Worm (Caenorhabditis elegans): ENCODE data around the gene sre-50.
"Not testable (repeated sequence)": the region's sequence is repeated elsewhere in the genome, so short reads cannot be mapped to it uniquely, and the experiment has no call there.

The sre-50 gene

DNA sequence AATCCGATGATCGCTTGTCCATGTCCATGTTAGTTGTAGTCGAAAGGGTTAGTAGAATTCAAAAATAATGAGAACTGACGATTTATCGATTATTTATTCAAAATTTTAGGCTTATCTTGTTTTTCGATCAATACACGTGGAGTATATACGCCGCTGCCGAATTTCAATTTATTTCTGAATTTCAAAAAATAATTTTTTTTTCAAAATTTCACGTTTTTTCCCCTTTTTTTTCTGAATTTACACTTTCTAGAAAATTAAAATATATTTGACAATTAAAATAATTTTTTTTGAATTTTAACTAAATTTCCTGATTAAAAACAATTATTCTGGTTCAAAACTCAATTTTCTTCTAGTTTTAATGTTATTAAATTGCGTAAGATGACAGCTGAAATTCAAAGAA lies 971 bp upstream of the sre-50 start, which contains the start of gene C50E10.1:
Gene C50E10.1 (minus strand): TSS at position 101 of the 400 bp plus-strand sequence.
- no peak for TF ChIP-seq mls-2 (tag; optimal IDR thresholded peaks at IDR 0.05)

DNA sequence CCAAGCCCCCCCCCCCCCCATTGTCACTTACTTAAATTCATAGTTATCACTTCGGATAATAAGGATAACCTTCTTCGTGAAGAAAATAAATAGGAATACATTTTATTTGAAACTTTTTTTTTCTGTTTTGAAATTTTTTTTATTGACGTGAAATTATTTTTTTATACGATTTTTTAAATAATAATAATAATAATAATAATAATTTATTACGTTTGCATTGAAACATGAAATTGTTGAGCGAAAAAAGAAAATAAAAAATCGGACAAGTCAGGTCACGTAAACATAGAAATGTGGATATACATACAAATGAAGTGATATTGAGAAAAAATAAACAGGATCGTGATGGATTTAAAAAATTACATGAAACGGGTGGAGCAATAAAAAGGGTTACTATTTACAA lies 6.3 kb downstream of the sre-50 start, which contains the start of gene C50E10.2:
Gene C50E10.2 (minus strand): TSS at position 101 of the 400 bp plus-strand sequence.
- TF ChIP-seq hlh-1 (tag; optimal IDR thresholded peaks at IDR 0.05) (no peak), nhr-76 (tag; optimal IDR thresholded peaks at IDR 0.05) (no peak)

DNA sequence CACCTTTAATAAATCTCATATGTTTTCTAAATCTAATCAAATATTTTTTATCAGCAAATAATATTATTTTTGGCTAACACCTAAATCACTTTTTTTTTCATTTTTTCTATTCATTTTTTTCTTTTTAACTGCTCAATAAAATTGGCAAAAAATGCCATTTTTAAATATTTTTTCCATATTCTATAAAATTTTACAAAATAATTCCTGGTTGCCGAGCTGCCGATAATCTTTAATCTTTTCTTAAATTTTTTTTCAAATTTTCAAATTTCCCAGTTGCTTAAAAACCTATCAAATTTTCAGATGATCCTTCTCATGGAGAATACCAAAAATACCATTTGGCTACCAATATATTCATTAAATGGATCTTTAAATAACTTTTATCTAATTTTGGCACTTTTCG lies 8.2 kb downstream of the sre-50 start, which contains the start of gene sre-51:
Gene sre-51 (plus strand): TSS at position 301 of the 400 bp plus-strand sequence.
- TF ChIP-seq mep-1 (tag; optimal IDR thresholded peaks at IDR 0.05) = no peak
- TF ChIP-seq unc-39 (tag; optimal IDR thresholded peaks at IDR 0.05) = no peak
- no peak for TF ChIP-seq drap-1 (GFP tag; optimal IDR thresholded peaks at IDR 0.05)
- no peak for TF ChIP-seq pha-4 (tag; optimal IDR thresholded peaks at IDR 0.05)
- no peak for TF ChIP-seq mab-5 (tag; optimal IDR thresholded peaks at IDR 0.05)
- TF ChIP-seq bed-3 (GFP tag; optimal IDR thresholded peaks at IDR 0.05) = no peak
- no peak for TF ChIP-seq nhr-2 (tag; optimal IDR thresholded peaks at IDR 0.05)
- no peak for TF ChIP-seq ceh-83 (GFP tag; optimal IDR thresholded peaks at IDR 0.05)
- TF ChIP-seq zip-8 (tag; optimal IDR thresholded peaks at IDR 0.05) = no peak
- no peak for TF ChIP-seq nhr-237 (tag; optimal IDR thresholded peaks at IDR 0.05)
- TF ChIP-seq lin-32 (GFP tag; optimal IDR thresholded peaks at IDR 0.05) = no peak
- TF ChIP-seq ces-1 (GFP tag; optimal IDR thresholded peaks at IDR 0.05) = no peak
- TF ChIP-seq sptf-1 (tag; optimal IDR thresholded peaks at IDR 0.05) = no peak
- TF ChIP-seq ceh-39 (tag; optimal IDR thresholded peaks at IDR 0.05) = no peak

DNA sequence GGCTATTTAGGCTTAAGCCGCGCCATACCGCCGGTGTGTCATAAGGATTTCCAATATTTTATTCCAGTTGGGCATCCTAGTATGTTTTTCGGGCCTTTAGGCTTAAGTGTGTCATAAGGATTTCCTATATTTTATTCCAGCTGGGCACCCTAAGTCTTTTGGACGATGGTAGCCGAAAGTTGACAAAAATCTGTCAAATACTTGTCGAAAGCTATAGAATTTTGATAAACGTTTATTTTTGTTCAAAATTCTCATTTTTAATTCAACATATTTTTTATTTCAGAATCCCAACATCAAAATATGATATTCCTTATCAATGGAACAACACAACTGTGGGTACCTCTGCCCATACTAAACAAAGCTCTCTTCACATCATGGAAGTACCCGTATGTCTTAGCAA lies 15.2 kb downstream of the sre-50 start, which contains the start of gene sre-49:
Gene sre-49 (plus strand): TSS at position 301 of the 400 bp plus-strand sequence.
- not testable (repeated sequence) for TF ChIP-seq snpc-4, nhr-28, cnd-1 (tag; optimal IDR thresholded peaks at IDR 0.05)

DNA sequence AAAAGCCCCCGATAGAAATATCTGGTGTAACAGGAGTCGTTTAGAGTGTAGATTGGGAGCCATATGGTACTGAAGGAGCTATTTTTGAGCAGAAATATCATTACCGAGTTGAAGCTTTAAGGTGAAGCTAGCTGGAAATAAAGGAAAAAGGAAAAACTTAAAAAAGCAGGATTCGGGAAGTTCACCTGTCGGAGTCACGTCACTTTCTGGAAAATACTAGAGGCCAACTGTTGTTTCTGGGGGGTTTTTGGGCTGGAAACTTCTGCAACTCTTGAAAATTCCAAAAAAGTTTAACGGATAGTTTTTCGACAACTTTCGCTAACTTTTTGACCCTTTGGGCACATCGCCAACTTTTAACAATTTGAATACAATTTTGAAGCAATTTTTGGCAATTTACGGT lies 20.0 kb downstream of the sre-50 start, which contains the start of gene sre-53:
Gene sre-53 (minus strand): TSS at position 101 of the 400 bp plus-strand sequence.
- TF ChIP-seq unc-39 (tag; optimal IDR thresholded peaks at IDR 0.05) = no peak
- TF ChIP-seq sptf-1 (tag; optimal IDR thresholded peaks at IDR 0.05) = no peak
- no peak for TF ChIP-seq snpc-4 (tag; optimal IDR thresholded peaks at IDR 0.05)
- TF ChIP-seq unc-62 (GFP tag; optimal IDR thresholded peaks at IDR 0.05) = no peak
- no peak for TF ChIP-seq tbx-8 (GFP tag; optimal IDR thresholded peaks at IDR 0.05)
- TF ChIP-seq ham-2 (GFP tag; optimal IDR thresholded peaks at IDR 0.05) = no peak
- no peak for TF ChIP-seq blmp-1 (tag; optimal IDR thresholded peaks at IDR 0.05)
- no peak for TF ChIP-seq flh-1 (GFP tag; optimal IDR thresholded peaks at IDR 0.05)
- TF ChIP-seq ceh-43 (GFP tag; optimal IDR thresholded peaks at IDR 0.05) = no peak

DNA sequence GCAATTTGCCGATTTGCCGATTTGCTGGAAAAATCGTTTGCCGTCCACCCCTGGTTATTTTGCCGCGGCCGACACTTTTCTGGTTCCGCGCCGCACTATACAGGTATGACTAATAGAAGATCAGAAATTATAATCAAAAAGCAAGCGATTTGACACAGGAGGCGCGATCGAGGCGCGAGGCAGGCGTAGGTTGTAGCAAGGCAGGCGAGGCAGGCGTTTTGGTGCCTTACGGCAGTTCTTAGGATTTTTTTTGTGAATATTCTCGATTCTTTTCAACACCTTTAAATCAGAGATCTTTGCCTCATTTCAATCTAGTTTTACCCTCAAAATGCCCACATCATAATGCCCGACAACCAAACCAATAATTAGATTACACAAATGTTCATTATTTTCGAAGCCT lies 20.8 kb downstream of the sre-50 start, which contains the start of gene sre-56:
Gene sre-56 (plus strand): TSS at position 301 of the 400 bp plus-strand sequence.
- no peak for TF ChIP-seq ham-2 (GFP tag; optimal IDR thresholded peaks at IDR 0.05)
- no peak for TF ChIP-seq elt-1 (tag; optimal IDR thresholded peaks at IDR 0.05; ENCODE audit: borderline replicate concordance, insufficient read depth)

DNA sequence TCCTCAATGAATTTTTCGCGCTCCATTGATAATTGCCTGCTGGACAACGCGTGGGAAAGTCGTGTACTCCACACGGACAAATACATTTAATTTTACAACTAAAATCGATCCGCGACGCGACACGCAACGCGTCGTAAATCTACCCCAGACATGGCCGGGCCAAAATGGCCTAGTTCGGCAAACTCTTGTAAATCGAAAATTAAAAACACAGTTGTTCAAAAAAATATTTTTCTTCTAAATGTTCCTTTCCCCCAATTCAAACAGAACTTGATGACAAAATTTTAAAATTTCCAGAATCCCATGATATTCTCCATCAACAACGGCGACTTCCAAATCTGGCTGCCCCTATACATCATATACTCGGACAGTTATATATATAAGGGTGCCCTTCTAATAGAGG lies 25.7 kb downstream of the sre-50 start, which contains the start of gene sre-55:
Gene sre-55 (plus strand): TSS at position 301 of the 400 bp plus-strand sequence.
- TF ChIP-seq flh-1 (GFP tag; optimal IDR thresholded peaks at IDR 0.05) (no peak), hlh-1 (tag; optimal IDR thresholded peaks at IDR 0.05) (no peak)

DNA sequence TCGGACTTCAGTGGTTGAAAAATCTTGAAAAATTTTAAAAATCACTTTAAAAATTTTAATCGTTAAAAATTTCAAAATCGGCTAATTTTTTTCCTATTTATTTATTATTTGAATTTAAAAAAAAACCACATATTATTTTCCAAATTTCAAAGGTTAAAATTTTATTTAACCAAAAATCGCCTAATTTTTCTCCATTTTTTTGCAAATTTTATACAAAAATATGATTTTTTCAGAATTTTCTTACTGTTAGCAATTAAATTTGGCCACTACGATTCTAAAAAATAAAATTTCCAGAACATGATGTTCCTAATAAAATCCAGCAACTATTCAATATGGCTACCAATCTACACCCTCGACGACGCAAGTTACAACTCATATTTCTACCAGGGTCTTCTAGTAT lies 29.3 kb downstream of the sre-50 start, which contains the start of gene sre-54:
Gene sre-54 (plus strand): TSS at position 301 of the 400 bp plus-strand sequence.
- TF ChIP-seq sptf-1 (tag; optimal IDR thresholded peaks at IDR 0.05) (no peak), flh-1 (GFP tag; optimal IDR thresholded peaks at IDR 0.05) (no peak), tbx-8 (GFP tag; optimal IDR thresholded peaks at IDR 0.05) (no peak), mls-2 (tag; optimal IDR thresholded peaks at IDR 0.05) (no peak), bed-3 (GFP tag; optimal IDR thresholded peaks at IDR 0.05) (no peak), nhr-12 (tag; optimal IDR thresholded peaks at IDR 0.05) (no peak), ces-1 (GFP tag; optimal IDR thresholded peaks at IDR 0.05) (no peak), hlh-1 (tag; optimal IDR thresholded peaks at IDR 0.05) (no peak), drap-1 (GFP tag; optimal IDR thresholded peaks at IDR 0.05) (no peak), lin-13 (tag; optimal IDR thresholded peaks at IDR 0.05) (no peak), unc-62 (GFP tag; optimal IDR thresholded peaks at IDR 0.05) (no peak), cnd-1 (tag; optimal IDR thresholded peaks at IDR 0.05) (no peak)
